Worm (Caenorhabditis elegans) whole organism, young adult: ENCODE results near the gene C40H1.3.

Experiments
- D2030.7 ChIP-seq: fragments of 200-800 bp; sonication (Bioruptor generic); IDR thresholded peaks from 2 replicates; pipeline ENCODE4 v1.3.6; 2022; ENCODE audit warnings: missing genetic modification reagents, missing genetic modification characterization, missing compliant biosample characterization
- F49E8.2 ChIP-seq: sonication (generic microtip); optimal IDR thresholded peaks from 3 replicates; lab custom pipeline; 2017; ENCODE audit warnings: missing genetic modification characterization, mild to moderate bottlenecking, missing compliant biosample characterization, antibody characterized with exemption, moderate library complexity; ENCODE audit not compliant: insufficient read depth
- F55B11.4 ChIP-seq: sonication (generic microtip); optimal IDR thresholded peaks from 2 replicates; lab custom pipeline; 2016; ENCODE audit warnings: missing compliant biosample characterization, missing genetic modification characterization, borderline replicate concordance; ENCODE audit not compliant: insufficient read depth
- T26A5.8 ChIP-seq: sonication (generic microtip); optimal IDR thresholded peaks from 2 replicates; lab custom pipeline; 2016; ENCODE audit warnings: missing genetic modification characterization, missing compliant biosample characterization
- Y56A3A.18 ChIP-seq: fragments of 200-800 bp; sonication (Bioruptor generic); IDR thresholded peaks from 2 replicates; pipeline ENCODE4 v1.3.6; 2022; ENCODE audit warnings: missing genetic modification reagents, missing genetic modification characterization, missing compliant biosample characterization
- Y67H2A.10 ChIP-seq: fragments of 200-800 bp; sonication (Bioruptor generic); conservative IDR thresholded peaks from 2 replicates; pipeline ENCODE4 v1.3.6; 2022; ENCODE audit warnings: missing genetic modification reagents, missing genetic modification characterization, missing compliant biosample characterization
- ZK185.1 ChIP-seq: sonication (generic microtip); optimal IDR thresholded peaks from 2 replicates; lab custom pipeline; 2016; ENCODE audit warnings: mild to moderate bottlenecking, missing genetic modification characterization, missing compliant biosample characterization; ENCODE audit not compliant: poor library complexity, severe bottlenecking
- akir-1 ChIP-seq: fragments of 200-800 bp; sonication (Bioruptor generic); optimal IDR thresholded peaks from 2 replicates; lab custom pipeline; 2018; ENCODE audit warnings: mild to moderate bottlenecking, missing genetic modification characterization, moderate library complexity, missing compliant biosample characterization
- aptf-2 ChIP-seq: fragments of 200-800 bp; sonication (Bioruptor generic); conservative IDR thresholded peaks from 2 replicates; pipeline ENCODE4 v1.3.6; 2022; ENCODE audit warnings: missing genetic modification reagents, missing genetic modification characterization, missing compliant biosample characterization
- bed-1 ChIP-seq: fragments of 200-800 bp; sonication (Bioruptor generic); IDR thresholded peaks from 2 replicates; pipeline ENCODE4 v1.3.6; 2022; ENCODE audit warnings: missing genetic modification reagents, missing genetic modification characterization, missing compliant biosample characterization
- bed-2 ChIP-seq: fragments of 200-800 bp; sonication (Bioruptor generic); IDR thresholded peaks from 2 replicates; pipeline ENCODE4 v1.3.6; 2022; ENCODE audit warnings: missing genetic modification reagents, missing genetic modification characterization, missing compliant biosample characterization
- ccch-3 ChIP-seq: fragments of 200-800 bp; sonication (Bioruptor generic); optimal IDR thresholded peaks from 2 replicates; lab custom pipeline; 2018; ENCODE audit warnings: mild to moderate bottlenecking, missing genetic modification characterization, missing compliant biosample characterization
- ceh-27 ChIP-seq: fragments of 200-800 bp; sonication (Bioruptor generic); optimal IDR thresholded peaks from 2 replicates; lab custom pipeline; 2018; ENCODE audit warnings: mild to moderate bottlenecking, missing genetic modification characterization, moderate library complexity, missing compliant biosample characterization
- dpff-1 ChIP-seq: sonication (generic microtip); optimal IDR thresholded peaks from 2 replicates; lab custom pipeline; 2017; ENCODE audit warnings: mild to moderate bottlenecking, missing genetic modification characterization, missing compliant biosample characterization
- dpl-1 ChIP-seq: fragments of 150-350 bp; optimal IDR thresholded peaks from 2 replicates; lab custom pipeline; 2014; ENCODE audit warnings: missing biosample characterization, missing genetic modification reagents, missing genetic modification characterization
- efl-1 ChIP-seq: fragments of 150-350 bp; optimal IDR thresholded peaks from 2 replicates; lab custom pipeline; 2014; ENCODE audit warnings: missing biosample characterization, missing genetic modification reagents, missing genetic modification characterization
- egl-18 ChIP-seq: fragments of 200-800 bp; sonication (Bioruptor generic); IDR thresholded peaks from 2 replicates; pipeline ENCODE4 v1.3.6; 2022; ENCODE audit warnings: missing genetic modification reagents, missing genetic modification characterization, missing compliant biosample characterization
- egrh-3 ChIP-seq: fragments of 200-800 bp; sonication (Bioruptor generic); IDR thresholded peaks from 2 replicates; pipeline ENCODE4 v1.3.6; 2022; ENCODE audit warnings: missing genetic modification reagents, missing genetic modification characterization, missing compliant biosample characterization
- hsf-1 ChIP-seq: fragments of 200-800 bp; sonication (Bioruptor generic); IDR thresholded peaks from 2 replicates; pipeline ENCODE4 v1.3.6; 2022; ENCODE audit warnings: missing genetic modification reagents, missing genetic modification characterization, missing compliant biosample characterization
- lag-1 ChIP-seq: fragments of 200-800 bp; sonication (Bioruptor generic); IDR thresholded peaks from 2 replicates; pipeline ENCODE4 v1.3.6; 2022; ENCODE audit warnings: missing genetic modification reagents, missing genetic modification characterization, missing compliant biosample characterization
- let-526 ChIP-seq: fragments of 200-800 bp; sonication (Bioruptor generic); IDR thresholded peaks from 2 replicates; pipeline ENCODE4 v1.3.6; 2022; ENCODE audit warnings: missing genetic modification reagents, missing genetic modification characterization, missing compliant biosample characterization
- let-607 ChIP-seq, 2 experiments: fragments of 200-800 bp in 1 of 2; sonication (Bioruptor generic) in 1 of 2; sonication (generic microtip) in 1 of 2; optimal IDR thresholded peaks; 2 replicates each; lab custom pipeline; 2016 to 2018; ENCODE audit warnings: mild to moderate bottlenecking in 2 of 2, missing compliant biosample characterization in 2 of 2, missing genetic modification characterization in 2 of 2, moderate library complexity in 2 of 2, missing genotype in 1 of 2
- lir-1 ChIP-seq: fragments of 200-800 bp; sonication (Bioruptor generic); conservative IDR thresholded peaks from 2 replicates; pipeline ENCODE4 v1.3.6; 2022; ENCODE audit warnings: missing genetic modification reagents, missing genetic modification characterization, missing compliant biosample characterization
- lsl-1 ChIP-seq: fragments of 200-800 bp; sonication (Bioruptor generic); optimal IDR thresholded peaks from 2 replicates; lab custom pipeline; 2018; ENCODE audit warnings: mild to moderate bottlenecking, missing genetic modification characterization, moderate library complexity, missing compliant biosample characterization
- madf-3 ChIP-seq: fragments of 200-800 bp; sonication (Bioruptor generic); IDR thresholded peaks from 2 replicates; pipeline ENCODE4 v1.3.6; 2022; ENCODE audit warnings: missing genetic modification reagents, missing genetic modification characterization, missing compliant biosample characterization
- madf-6 ChIP-seq: fragments of 200-800 bp; sonication (Bioruptor generic); IDR thresholded peaks from 2 replicates; pipeline ENCODE4 v1.3.6; 2022; ENCODE audit warnings: missing genetic modification reagents, missing genetic modification characterization, missing compliant biosample characterization
- nfya-2 ChIP-seq: fragments of 200-800 bp; sonication (Bioruptor generic); IDR thresholded peaks from 2 replicates; pipeline ENCODE4 v1.3.6; 2022; ENCODE audit warnings: missing genetic modification reagents, missing genetic modification characterization, missing compliant biosample characterization
- pha-4 ChIP-seq: fragments of 150-350 bp; sonication (generic microtip); optimal IDR thresholded peaks from 2 replicates; lab custom pipeline; 2014; ENCODE audit warnings: missing biosample characterization, missing genetic modification reagents, missing genetic modification characterization
- repo-1 ChIP-seq: sonication (generic microtip); optimal IDR thresholded peaks from 2 replicates; lab custom pipeline; 2017; ENCODE audit warnings: mild to moderate bottlenecking, missing genetic modification characterization, missing compliant biosample characterization
- snpc-3.4 ChIP-seq: sonication (generic microtip); optimal IDR thresholded peaks from 2 replicates; lab custom pipeline; 2017; ENCODE audit warnings: missing genetic modification characterization, mild to moderate bottlenecking, missing compliant biosample characterization, antibody characterized with exemption, moderate library complexity, missing genotype, missing genetic modification reagents
- sptf-2 ChIP-seq: fragments of 200-800 bp; sonication (Bioruptor generic); optimal IDR thresholded peaks from 2 replicates; lab custom pipeline; 2018; ENCODE audit warnings: mild to moderate bottlenecking, missing genetic modification characterization, missing compliant biosample characterization
- unc-130 ChIP-seq: sonication (generic microtip); optimal IDR thresholded peaks from 2 replicates; lab custom pipeline; 2016; ENCODE audit warnings: missing genetic modification reagents, missing genetic modification characterization, missing compliant biosample characterization
- unc-62 ChIP-seq: fragments of 150-350 bp; optimal IDR thresholded peaks from 2 replicates; lab custom pipeline; 2014; ENCODE audit warnings: missing biosample characterization, missing genetic modification reagents, missing genetic modification characterization
- zfh-2 ChIP-seq: fragments of 200-800 bp; sonication (Bioruptor generic); conservative IDR thresholded peaks from 2 replicates; pipeline ENCODE4 v1.3.6; 2022; ENCODE audit warnings: missing genetic modification reagents, missing genetic modification characterization, missing compliant biosample characterization
- ztf-25 ChIP-seq: fragments of 200-800 bp; sonication (Bioruptor generic); IDR thresholded peaks from 2 replicates; pipeline ENCODE4 v1.3.6; 2022; ENCODE audit warnings: missing genetic modification reagents, missing genetic modification characterization, missing compliant biosample characterization
- ztf-3 ChIP-seq: fragments of 200-800 bp; sonication (Bioruptor generic); optimal IDR thresholded peaks from 2 replicates; lab custom pipeline; 2018; ENCODE audit warnings: mild to moderate bottlenecking, missing genetic modification characterization, missing compliant biosample characterization

Gene C40H1.3

ce11 chrIII:9335076-9335475 lies 5.9 kb upstream of the C40H1.3 start:
- TF ChIP-seq zfh-2 (no peak), egrh-3 (GFP tag; lab: Robert Waterston, UW) (no peak), lag-1 (GFP tag; lab: Robert Waterston, UW) (no peak), dpff-1 (no peak), ztf-3 (GFP tag; lab: Kevin White, UChicago) (no peak), Y56A3A.18 (GFP tag; lab: Robert Waterston, UW) (no peak), madf-6 (GFP tag; lab: Robert Waterston, UW) (no peak), Y67H2A.10 (GFP tag; lab: Robert Waterston, UW) (no peak), bed-2 (no peak), unc-62 (GFP tag; lab: Kevin White, UChicago) (no peak), repo-1 (no peak), ztf-25 (GFP tag; lab: Robert Waterston, UW) (no peak), lsl-1 (GFP tag; lab: Kevin White, UChicago) (no peak), efl-1 (no peak), D2030.7 (GFP tag; lab: Robert Waterston, UW) (no peak)

DNA sequence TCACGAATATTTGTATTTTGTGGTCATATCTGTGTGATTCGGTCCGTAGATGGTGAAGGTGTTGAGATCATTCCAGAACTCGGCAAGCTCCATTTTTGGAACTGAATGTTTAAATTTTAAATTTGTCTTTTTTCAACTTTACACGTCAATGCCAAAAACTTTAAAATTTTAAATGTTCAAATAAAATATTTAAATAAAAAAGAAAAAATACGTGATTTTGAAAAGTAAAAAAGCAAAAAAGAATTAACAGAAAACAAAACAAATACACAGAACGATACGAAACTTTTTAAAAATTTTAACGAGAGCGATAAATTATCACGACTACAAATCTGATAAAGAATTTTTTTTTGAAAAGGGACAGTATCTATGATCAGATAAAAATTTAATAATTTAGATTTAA lies 5.0 kb upstream of the C40H1.3 start, which contains the start of gene elo-4:
TSS of gene elo-4 (minus strand) at position 101 of the 400 bp plus-strand sequence.
- TF ChIP-seq egl-18 (GFP tag; lab: Robert Waterston, UW) (no peak), ceh-27 (no peak), aptf-2 (GFP tag; lab: Robert Waterston, UW) (no peak), pha-4 (tag; lab: Kevin White, UChicago) (no peak), madf-3 (GFP tag; lab: Robert Waterston, UW) (no peak), ZK185.1 (tag; lab: Kevin White, UChicago) (no peak), F55B11.4 (no peak), bed-1 (GFP tag; lab: Robert Waterston, UW) (no peak), dpl-1 (GFP tag; lab: Kevin White, UChicago) (no peak), T26A5.8 (tag; lab: Kevin White, UChicago) (no peak), dpff-1 (no peak), nfya-2 (GFP tag; lab: Robert Waterston, UW) (no peak), let-607 (tag; optimal IDR thresholded peaks at IDR 0.05; lab: Kevin White, UChicago) (no peak), hsf-1 (GFP tag; lab: Robert Waterston, UW) (no peak), sptf-2 (GFP tag; lab: Kevin White, UChicago) (no peak), let-526 (GFP tag; lab: Robert Waterston, UW) (no peak), snpc-3.4 (tag; lab: Kevin White, UChicago) (no peak), unc-130 (no peak), ztf-3 (GFP tag; lab: Kevin White, UChicago) (no peak), F49E8.2 (no peak)

ce11 chrIII:9331084-9331564 lies 2.0 kb upstream of the C40H1.3 start, which contains the start of gene ufc-1:
TSS of gene ufc-1 (plus strand) at chrIII:9331514.
- TF ChIP-seq lir-1 = no peak
- TF ChIP-seq ccch-3 (GFP tag; lab: Kevin White, UChicago) = no peak
- TF ChIP-seq akir-1 (GFP tag; lab: Kevin White, UChicago) = no peak
- peak; percentile 20 for TF ChIP-seq lsl-1 (GFP tag; lab: Kevin White, UChicago)
- TF ChIP-seq let-607 (tag; optimal IDR thresholded peaks at IDR 0.05; lab: Kevin White, UChicago) = peak; percentile 52 to 86
